Fruit fly (Drosophila melanogaster): Measurements from ENCODE around the gene CG42523.

Gene CG42523

dm6 chr2L:4810697-4811490 is 48.2 kb downstream of the CG42523 start (continued):
- TF ChIP-seq exex (tag; optimal IDR thresholded peaks at IDR 0.05): peak; percentile 17
- peak; percentile 52 for TF ChIP-seq sisA (GFP tag; IDR thresholded peaks at IDR 0.05)
- no peak for TF ChIP-seq CG3726 (GFP tag; IDR thresholded peaks at IDR 0.05)
- TF ChIP-seq br (optimal IDR thresholded peaks at IDR 0.05): no peak
- peak; percentile 31 for TF ChIP-seq fd3F (GFP tag; optimal IDR thresholded peaks at IDR 0.05)
- TF ChIP-seq tio (GFP tag; optimal IDR thresholded peaks at IDR 0.05): peak; percentile 80
- TF ChIP-seq CG11696 (GFP tag; IDR thresholded peaks at IDR 0.05): no peak
- no peak for TF ChIP-seq peb (GFP tag; IDR thresholded peaks at IDR 0.05)
- peak; percentile 58 for TF ChIP-seq Rfx (GFP tag; IDR thresholded peaks at IDR 0.05)
- TF ChIP-seq CG11504 (tag; optimal IDR thresholded peaks at IDR 0.05): peak; percentile 82
- TF ChIP-seq chm (GFP tag; IDR thresholded peaks at IDR 0.05): no peak
- TF ChIP-seq Dp (GFP tag; optimal IDR thresholded peaks at IDR 0.05): no peak
- peak; percentile 63 for TF ChIP-seq CG14710 (tag; optimal IDR thresholded peaks at IDR 0.05)
- peak; percentile 25 for TF ChIP-seq Bdp1 (GFP tag; optimal IDR thresholded peaks at IDR 0.05)
- TF ChIP-seq CG15479 (GFP tag; optimal IDR thresholded peaks at IDR 0.05): no peak
- no peak for TF ChIP-seq nerfin-1 (tag; optimal IDR thresholded peaks at IDR 0.05)
- TF ChIP-seq bbx (GFP tag; IDR thresholded peaks at IDR 0.05; ENCODE audit: partially characterized antibody): no peak
- peak; percentile 27 for TF ChIP-seq CG7786 (GFP tag; optimal IDR thresholded peaks at IDR 0.05)
- no peak for TF ChIP-seq al (GFP tag; IDR thresholded peaks at IDR 0.05)
- TF ChIP-seq sens (GFP tag): peak; percentile 92
- TF ChIP-seq CG8765 (GFP tag; IDR thresholded peaks at IDR 0.05): no peak
- no peak for TF ChIP-seq CG4282 (GFP tag; optimal IDR thresholded peaks at IDR 0.05)
- TF ChIP-seq Pdp1 (GFP tag; optimal IDR thresholded peaks at IDR 0.05): peak; percentile 39 to 40
- no peak for TF ChIP-seq tna (GFP tag; IDR thresholded peaks at IDR 0.05; ENCODE audit: partially characterized antibody)
- peak; percentile 92 for TF ChIP-seq Nf-YB (GFP tag; optimal IDR thresholded peaks at IDR 0.05)
- TF ChIP-seq eyg (GFP tag; optimal IDR thresholded peaks at IDR 0.05): no peak
- peak; percentile 52 for TF ChIP-seq Hand (GFP tag; optimal IDR thresholded peaks at IDR 0.05)
- TF ChIP-seq row (GFP tag; IDR thresholded peaks at IDR 0.05): peak; percentile 96
- 0 out of 2 replicates have a peak, but pooled peaks have one; percentile 21 for TF ChIP-seq ham (GFP tag; IDR thresholded peaks at IDR 0.05)
- no peak for TF ChIP-seq bowl (GFP tag; IDR thresholded peaks at IDR 0.05)
- TF ChIP-seq vfl (GFP tag; optimal IDR thresholded peaks at IDR 0.05): no peak
- TF ChIP-seq ken (GFP tag; IDR thresholded peaks at IDR 0.05): peak; percentile 42; the same call in 1 of the 3 replicates
- no peak for TF ChIP-seq btn (GFP tag; optimal IDR thresholded peaks at IDR 0.05)
- no peak for TF ChIP-seq CG42726 (GFP tag; IDR thresholded peaks at IDR 0.05; ENCODE audit: partially characterized antibody)
- TF ChIP-seq PHDP (tag; optimal IDR thresholded peaks at IDR 0.05): peak; percentile 48
- no peak for TF ChIP-seq cato (GFP tag; optimal IDR thresholded peaks at IDR 0.05; ENCODE audit: borderline replicate concordance)
- TF ChIP-seq CG15073 (GFP tag; optimal IDR thresholded peaks at IDR 0.05): no peak
- TF ChIP-seq Adf1 (GFP tag; IDR thresholded peaks at IDR 0.05): no peak
- no peak for TF ChIP-seq sr (GFP tag; IDR thresholded peaks at IDR 0.05)
- TF ChIP-seq pum (GFP tag; optimal IDR thresholded peaks at IDR 0.05): no peak
- no peak for TF ChIP-seq CG4730 (GFP tag; IDR thresholded peaks at IDR 0.05)
- TF ChIP-seq zfh2 (GFP tag; optimal IDR thresholded peaks at IDR 0.05): peak; percentile 21
- TF ChIP-seq Hr51 (GFP tag; optimal IDR thresholded peaks at IDR 0.05): peak in 1 of 2 experiments; percentile 71
- no peak for TF ChIP-seq knrl (GFP tag; IDR thresholded peaks at IDR 0.05; ENCODE audit: partially characterized antibody)
- TF ChIP-seq Vsx1 (GFP tag; optimal IDR thresholded peaks at IDR 0.05): no peak
- TF ChIP-seq dpn (GFP tag; optimal IDR thresholded peaks at IDR 0.05): peak; percentile 42 to 54
- TF ChIP-seq pita (GFP tag; optimal IDR thresholded peaks at IDR 0.05): no peak
- no peak for TF ChIP-seq Poxn (GFP tag; IDR thresholded peaks at IDR 0.05)
- peak; percentile 25 for TF ChIP-seq CG15011 (GFP tag; optimal IDR thresholded peaks at IDR 0.05)
- TF ChIP-seq CG13894 (tag; optimal IDR thresholded peaks at IDR 0.05): no peak

Measured in whole organism, embryonic.